Worm (Caenorhabditis elegans): ENCODE data around the gene grl-30.

Gene grl-30

DNA sequence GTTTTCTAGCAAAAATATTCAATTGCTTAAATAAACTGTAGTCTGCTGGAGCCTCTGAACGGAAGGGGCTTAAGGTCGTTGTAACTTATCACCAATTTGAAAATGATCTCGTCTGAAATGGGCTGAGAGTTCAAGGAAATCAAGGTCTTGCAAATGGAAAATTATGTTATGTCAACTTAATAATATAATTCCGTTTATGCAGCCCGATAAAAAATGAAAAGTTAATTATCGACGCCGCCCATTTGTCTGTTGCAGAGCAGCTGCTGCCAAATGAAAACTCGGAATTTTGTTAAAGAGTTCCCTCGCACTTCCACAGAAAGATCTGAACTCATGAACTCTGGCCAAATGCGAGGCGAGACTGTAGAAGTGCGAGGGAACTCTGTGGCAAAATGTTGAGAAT is 15.0 kb upstream of the grl-30 start, which contains the start of gene srbc-67:
Gene srbc-67 (minus strand): TSS at position 101 of the 400 bp plus-strand sequence.
- TF ChIP-seq F57A8.1 (GFP tag; optimal IDR thresholded peaks at IDR 0.05) (no peak), fkh-3 (tag; optimal IDR thresholded peaks at IDR 0.05) (no peak), ceh-79 (tag; optimal IDR thresholded peaks at IDR 0.05) (no peak), B0035.1 (tag; optimal IDR thresholded peaks at IDR 0.05) (no peak), rpc-1 (optimal IDR thresholded peaks at IDR 0.05) (no peak), rpc-1 (tag; optimal IDR thresholded peaks at IDR 0.05) (no peak)

- TF ChIP-seq egl-44 (GFP tag; IDR thresholded peaks at IDR 0.05) (no peak), T26A5.8 (tag; optimal IDR thresholded peaks at IDR 0.05) (no peak), efl-1 (GFP tag; optimal IDR thresholded peaks at IDR 0.05) (no peak), bed-2 (GFP tag; IDR thresholded peaks at IDR 0.05) (no peak), madf-10 (tag; optimal IDR thresholded peaks at IDR 0.05) (no peak), lir-1 (GFP tag; conservative IDR thresholded peaks at IDR 0.05) (no peak), madf-6 (GFP tag; IDR thresholded peaks at IDR 0.05) (no peak)
Measured at ce11 chrV:3543344-3543743, 12.7 kb upstream of the grl-30 start, which contains the start of gene nhr-222. Gene nhr-222, minus strand, starts transcription at chrV:3543444.

DNA sequence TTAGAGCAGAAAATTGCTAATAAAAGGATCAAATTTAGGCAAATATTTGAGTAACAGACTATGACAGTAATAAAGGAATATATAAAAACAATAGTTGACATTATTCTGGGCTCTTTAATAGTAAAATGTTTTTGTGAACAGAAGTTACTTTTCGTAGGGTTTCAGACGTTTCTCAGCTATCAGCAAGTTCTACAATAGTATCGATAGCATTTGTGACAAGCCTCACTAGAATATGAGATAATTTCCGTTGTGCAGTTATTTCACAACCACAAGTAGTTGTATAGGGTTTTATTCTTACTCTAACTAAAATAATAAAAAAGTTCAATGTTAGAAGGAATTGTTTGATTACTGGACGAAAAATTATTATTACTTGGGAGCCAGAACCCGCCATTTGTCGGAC is 9.6 kb upstream of the grl-30 start, which contains the start of gene srbc-68:
Gene srbc-68 (minus strand): TSS at position 101 of the 400 bp plus-strand sequence.
- no peak for TF ChIP-seq hmg-20 (GFP tag; IDR thresholded peaks at IDR 0.05)
- TF ChIP-seq ceh-100 (GFP tag; IDR thresholded peaks at IDR 0.05) = no peak
- no peak for TF ChIP-seq rec-8 (tag; optimal IDR thresholded peaks at IDR 0.05)
- no peak for TF ChIP-seq bed-1 (GFP tag; IDR thresholded peaks at IDR 0.05)
- TF ChIP-seq sdz-38 (tag; optimal IDR thresholded peaks at IDR 0.05) = no peak
- TF ChIP-seq let-526 (GFP tag; IDR thresholded peaks at IDR 0.05) = no peak
- TF ChIP-seq mcd-1 (GFP tag; IDR thresholded peaks at IDR 0.05) = no peak
- no peak for TF ChIP-seq F33H1.4 (GFP tag; IDR thresholded peaks at IDR 0.05)
- no peak for TF ChIP-seq B0261.1 (tag; optimal IDR thresholded peaks at IDR 0.05)
- TF ChIP-seq efl-1 (GFP tag; optimal IDR thresholded peaks at IDR 0.05) = no peak
- no peak for TF ChIP-seq T07F8.4 (tag; optimal IDR thresholded peaks at IDR 0.05)
- TF ChIP-seq ztf-18 (tag; optimal IDR thresholded peaks at IDR 0.05) = no peak
- no peak for TF ChIP-seq ceh-91 (GFP tag; IDR thresholded peaks at IDR 0.05)
- TF ChIP-seq lir-1 (GFP tag; conservative IDR thresholded peaks at IDR 0.05) = no peak
- TF ChIP-seq zfh-2 (GFP tag; conservative IDR thresholded peaks at IDR 0.05) = no peak
- TF ChIP-seq ZK185.1 (tag; optimal IDR thresholded peaks at IDR 0.05; ENCODE audit: poor library complexity, severe bottlenecking) = no peak
- no peak for TF ChIP-seq chd-7 (tag; optimal IDR thresholded peaks at IDR 0.05)
- TF ChIP-seq lin-40 (tag; optimal IDR thresholded peaks at IDR 0.05) = no peak
- TF ChIP-seq ztf-26 (tag; optimal IDR thresholded peaks at IDR 0.05) = no peak

DNA sequence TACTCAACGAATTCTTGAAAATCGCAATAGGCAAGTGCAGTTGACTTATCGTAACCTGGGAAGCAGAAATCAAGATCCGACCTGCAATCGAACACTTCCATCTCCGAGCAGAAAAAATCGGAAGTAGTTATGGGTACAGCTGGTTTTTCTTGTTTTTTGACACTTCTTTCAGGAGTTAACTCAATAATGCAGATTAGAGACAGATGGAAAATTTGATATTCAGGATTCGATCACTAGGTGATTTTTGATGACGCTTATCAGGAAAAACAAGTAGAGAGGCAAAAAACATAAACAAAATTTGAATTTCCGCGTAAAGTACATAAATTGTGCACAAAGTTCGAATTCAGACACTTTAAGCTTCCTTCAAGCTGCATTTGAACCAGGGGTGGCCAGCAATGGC is 7.3 kb upstream of the grl-30 start, which contains the start of gene srw-130:
Gene srw-130 (minus strand): TSS at position 101 of the 400 bp plus-strand sequence.
- TF ChIP-seq F22D6.2 (tag; optimal IDR thresholded peaks at IDR 0.05) = no peak

DNA sequence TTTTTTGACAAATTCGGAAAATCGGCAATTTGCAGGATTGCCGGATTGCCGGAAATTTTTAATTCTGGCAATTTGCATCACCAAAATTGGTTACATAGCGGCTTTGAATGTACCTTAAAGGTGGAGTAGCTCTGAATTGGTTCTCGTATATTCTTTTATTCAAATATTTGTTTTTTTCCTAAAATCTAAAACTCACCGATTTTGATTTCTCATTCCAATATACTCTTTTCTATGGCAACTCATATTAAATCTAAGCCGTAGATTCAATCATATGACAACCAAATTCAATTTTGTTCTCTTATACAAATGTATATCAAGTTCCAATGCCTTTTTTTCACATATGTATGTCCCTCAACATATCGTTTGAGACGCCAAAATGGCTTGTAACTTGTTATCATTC is 6.5 kb upstream of the grl-30 start, which contains the start of gene sri-21:
Gene sri-21 (plus strand): TSS at position 301 of the 400 bp plus-strand sequence.
- TF ChIP-seq B0336.3 (GFP tag; IDR thresholded peaks at IDR 0.05) (no peak), C17E4.6 (GFP tag; IDR thresholded peaks at IDR 0.05) (no peak), hrde-1 (tag; optimal IDR thresholded peaks at IDR 0.05; ENCODE audit: borderline replicate concordance) (no peak), attf-5 (GFP tag; optimal IDR thresholded peaks at IDR 0.05) (no peak), K12H6.12 (tag; optimal IDR thresholded peaks at IDR 0.05) (no peak), tlf-1 (GFP tag; optimal IDR thresholded peaks at IDR 0.05) (no peak), T26A5.8 (tag; optimal IDR thresholded peaks at IDR 0.05) (no peak)
